Fruit fly (Drosophila melanogaster) whole organism, embryonic: ENCODE measurements around the gene CG6688.
A peak's percentile ranks its signal among the peaks of the same experiment; 100 is the strongest.

ENCODE experiments used
- Abd-B ChIP-seq: fragments of 200-800 bp; sonication (Bioruptor generic); optimal IDR thresholded peaks from 2 replicates; lab custom pipeline; 2018; ENCODE audit warnings: missing biosample characterization, mild to moderate bottlenecking, missing genetic modification characterization, moderate library complexity
- Ada2b ChIP-seq: fragments of 200-800 bp; sonication (Bioruptor generic); IDR thresholded peaks from 2 replicates; pipeline ENCODE4 v1.3.6; 2022; ENCODE audit warnings: missing biosample characterization, missing genetic modification characterization
- Aef1 ChIP-seq: fragments of 200-800 bp; sonication (Bioruptor generic); IDR thresholded peaks from 3 replicates; pipeline ENCODE4 v1.3.6; 2022; ENCODE audit warnings: missing biosample characterization, missing genetic modification characterization
- Atf6 ChIP-seq: fragments of 200-800 bp; sonication (Bioruptor generic); IDR thresholded peaks from 2 replicates; pipeline ENCODE4 v1.3.6; 2022; ENCODE audit warnings: missing biosample characterization, missing genetic modification characterization
- Bteb2 ChIP-seq: fragments of 200-800 bp; sonication (Bioruptor generic); optimal IDR thresholded peaks from 2 replicates; lab custom pipeline; 2016; ENCODE audit warnings: missing biosample characterization, missing genetic modification characterization
- CG1024 ChIP-seq: fragments of 200-800 bp; sonication (Bioruptor generic); IDR thresholded peaks from 2 replicates; pipeline ENCODE4 v1.3.6; 2022; ENCODE audit warnings: missing biosample characterization, missing genetic modification characterization
- CG10543 ChIP-seq: fragments of 200-800 bp; sonication (Bioruptor generic); optimal IDR thresholded peaks from 3 replicates; lab custom pipeline; 2017; ENCODE audit warnings: missing biosample characterization, mild to moderate bottlenecking, missing genetic modification characterization, moderate library complexity
- CG11560 ChIP-seq: fragments of 200-800 bp; sonication (Bioruptor generic); IDR thresholded peaks from 3 replicates; pipeline ENCODE4 v1.3.6; 2022; ENCODE audit warnings: missing biosample characterization, missing genetic modification characterization
- CG11696 ChIP-seq: fragments of 200-800 bp; sonication (Bioruptor generic); IDR thresholded peaks from 2 replicates; pipeline ENCODE4 v1.3.6; 2022; ENCODE audit warnings: missing biosample characterization, missing genetic modification characterization
- CG12155 ChIP-seq: fragments of 200-800 bp; sonication (Bioruptor generic); optimal IDR thresholded peaks from 3 replicates; lab custom pipeline; 2016; ENCODE audit warnings: missing biosample characterization, missing genetic modification characterization
- CG12219 ChIP-seq: fragments of 200-800 bp; sonication (Bioruptor generic); optimal IDR thresholded peaks from 3 replicates; lab custom pipeline; 2018; ENCODE audit warnings: missing biosample characterization, mild to moderate bottlenecking, missing genetic modification characterization
- CG18599 ChIP-seq: fragments of 200-800 bp; sonication (Bioruptor generic); optimal IDR thresholded peaks from 3 replicates; lab custom pipeline; 2017; ENCODE audit warnings: missing biosample characterization, missing genetic modification characterization, mild to moderate bottlenecking, moderate library complexity, missing genetic modification reagents
- CG2678 ChIP-seq: fragments of 200-800 bp; sonication (Bioruptor generic); optimal IDR thresholded peaks from 3 replicates; lab custom pipeline; 2019; ENCODE audit warnings: missing biosample characterization, mild to moderate bottlenecking, missing genetic modification characterization, moderate library complexity
- CG2712 ChIP-seq: fragments of 200-800 bp; optimal IDR thresholded peaks from 3 replicates; lab custom pipeline; 2019; ENCODE audit warnings: missing biosample characterization, mild to moderate bottlenecking, missing genetic modification characterization, moderate library complexity
- CG2875 ChIP-seq: fragments of 200-800 bp; sonication (Bioruptor generic); optimal IDR thresholded peaks from 2 replicates; lab custom pipeline; 2017; ENCODE audit warnings: missing biosample characterization, mild to moderate bottlenecking, missing genetic modification characterization, missing genetic modification reagents
- CG2889 ChIP-seq: fragments of 200-800 bp; sonication (Bioruptor generic); IDR thresholded peaks from 3 replicates; pipeline ENCODE4 v1.3.6; 2022; ENCODE audit warnings: missing biosample characterization, missing genetic modification characterization
- CG30431 ChIP-seq: fragments of 200-800 bp; sonication (Bioruptor generic); optimal IDR thresholded peaks from 2 replicates; lab custom pipeline; 2017; ENCODE audit warnings: missing biosample characterization, missing genetic modification characterization
- CG31441 ChIP-seq: fragments of 200-800 bp; sonication (Bioruptor generic); IDR thresholded peaks from 2 replicates; pipeline ENCODE4 v1.3.6; 2022; ENCODE audit warnings: missing biosample characterization, missing genetic modification characterization
- CG4820 ChIP-seq: fragments of 200-800 bp; sonication (Bioruptor generic); optimal IDR thresholded peaks from 3 replicates; lab custom pipeline; 2016; ENCODE audit warnings: missing biosample characterization, missing genetic modification characterization
- CG6175 ChIP-seq: fragments of 200-800 bp; sonication (Bioruptor generic); IDR thresholded peaks from 3 replicates; pipeline ENCODE4 v1.3.6; 2022; ENCODE audit warnings: missing biosample characterization, missing genetic modification characterization
- CG6689 ChIP-seq: fragments of 200-800 bp; sonication (Bioruptor generic); IDR thresholded peaks from 2 replicates; pipeline ENCODE4 v1.3.6; 2022; ENCODE audit warnings: missing biosample characterization, missing genetic modification characterization
- CG7928 ChIP-seq: fragments of 200-800 bp; sonication (Bioruptor generic); optimal IDR thresholded peaks from 2 replicates; lab custom pipeline; 2017; ENCODE audit warnings: missing biosample characterization, mild to moderate bottlenecking, missing genetic modification characterization
- CG8089 ChIP-seq: fragments of 200-800 bp; sonication (Bioruptor generic); optimal IDR thresholded peaks from 3 replicates; lab custom pipeline; 2016; ENCODE audit warnings: missing biosample characterization, missing genetic modification characterization
- CG8765 ChIP-seq: fragments of 200-800 bp; sonication (Bioruptor generic); IDR thresholded peaks from 2 replicates; pipeline ENCODE4 v1.3.6; 2022; ENCODE audit warnings: missing biosample characterization, missing genetic modification characterization
- CG9215 ChIP-seq: fragments of 200-800 bp; sonication (Bioruptor generic); IDR thresholded peaks from 2 replicates; pipeline ENCODE4 v1.3.6; 2022; ENCODE audit warnings: missing biosample characterization, missing genetic modification characterization
- CG9727 ChIP-seq: fragments of 200-800 bp; sonication (Bioruptor generic); optimal IDR thresholded peaks from 3 replicates; lab custom pipeline; 2017; ENCODE audit warnings: missing biosample characterization, mild to moderate bottlenecking, missing genetic modification characterization
- CTCF ChIP-seq: fragments of 200-800 bp; sonication (Bioruptor generic); optimal IDR thresholded peaks from 2 replicates; lab custom pipeline; 2017; ENCODE audit warnings: missing biosample characterization, mild to moderate bottlenecking, missing genetic modification characterization, moderate library complexity
- Dek ChIP-seq: fragments of 200-800 bp; sonication (Bioruptor generic); optimal IDR thresholded peaks from 3 replicates; lab custom pipeline; 2019; ENCODE audit warnings: missing biosample characterization, mild to moderate bottlenecking, missing genetic modification characterization, moderate library complexity
- Drgx ChIP-seq: fragments of 200-800 bp; sonication (Bioruptor generic); IDR thresholded peaks from 2 replicates; pipeline ENCODE4 v1.3.6; 2022; ENCODE audit warnings: missing biosample characterization, missing genetic modification characterization
- Ets65A ChIP-seq: fragments of 200-800 bp; sonication (Bioruptor generic); peaks from one replicate; lab custom pipeline; 2016; ENCODE audit warnings: missing biosample characterization, missing genetic modification characterization
- Gsc ChIP-seq: fragments of 200-800 bp; sonication (Bioruptor generic); IDR thresholded peaks from 2 replicates; pipeline ENCODE4 v1.3.6; 2022; ENCODE audit warnings: missing biosample characterization, missing genetic modification characterization
- Hr51 ChIP-seq, 2 experiments: fragments of 200-800 bp; sonication (Bioruptor generic); optimal IDR thresholded peaks; 2 replicates in 1 of 2; 3 replicates in 1 of 2; lab custom pipeline; 2016 to 2018; ENCODE audit warnings: missing biosample characterization in 2 of 2, missing genetic modification characterization in 2 of 2, mild to moderate bottlenecking in 1 of 2, moderate library complexity in 1 of 2
- NC2β ChIP-seq: fragments of 200-800 bp; sonication (Bioruptor generic); optimal IDR thresholded peaks from 2 replicates; lab custom pipeline; 2016; ENCODE audit warnings: missing biosample characterization, missing genetic modification characterization
- Rfx ChIP-seq: fragments of 200-800 bp; sonication (Bioruptor generic); IDR thresholded peaks from 2 replicates; pipeline ENCODE4 v1.3.6; 2022; ENCODE audit warnings: missing biosample characterization, missing genetic modification characterization
- bab2 ChIP-seq: fragments of 200-800 bp; sonication (Bioruptor generic); optimal IDR thresholded peaks from 2 replicates; lab custom pipeline; 2016; ENCODE audit warnings: missing biosample characterization, missing genetic modification characterization
- crol ChIP-seq: fragments of 200-800 bp; sonication (Bioruptor generic); IDR thresholded peaks from 2 replicates; pipeline ENCODE4 v1.3.6; 2022; ENCODE audit warnings: missing biosample characterization, missing genetic modification characterization
- cwo ChIP-seq: fragments of 200-800 bp; sonication (Bioruptor generic); optimal IDR thresholded peaks from 3 replicates; lab custom pipeline; 2017; ENCODE audit warnings: missing biosample characterization, missing genetic modification characterization, mild to moderate bottlenecking, moderate library complexity, missing genetic modification reagents
- en ChIP-seq: fragments of 200-800 bp; sonication (Bioruptor generic); optimal IDR thresholded peaks from 2 replicates; lab custom pipeline; 2016; ENCODE audit warnings: missing biosample characterization, missing genetic modification characterization
- fd96Cb ChIP-seq: fragments of 200-800 bp; sonication (Bioruptor generic); optimal IDR thresholded peaks from 2 replicates; lab custom pipeline; 2018; ENCODE audit warnings: missing biosample characterization, mild to moderate bottlenecking, missing genetic modification characterization, moderate library complexity
- gce ChIP-seq: fragments of 200-800 bp; sonication (Bioruptor generic); IDR thresholded peaks from 3 replicates; pipeline ENCODE4 v1.3.6; 2022; ENCODE audit warnings: missing biosample characterization, missing genetic modification characterization
- gcm2 ChIP-seq: fragments of 200-800 bp; sonication (Bioruptor generic); optimal IDR thresholded peaks from 2 replicates; lab custom pipeline; 2016; ENCODE audit warnings: missing biosample characterization, missing genetic modification characterization
- gsb ChIP-seq: fragments of 200-800 bp; sonication (Bioruptor generic); IDR thresholded peaks from 2 replicates; pipeline ENCODE4 v1.3.6; 2022; ENCODE audit warnings: missing biosample characterization, missing genetic modification characterization
- klu ChIP-seq: fragments of 200-800 bp; sonication (Bioruptor generic); IDR thresholded peaks from 2 replicates; pipeline ENCODE4 v1.3.6; 2022; ENCODE audit warnings: missing biosample characterization, missing genetic modification characterization
- lmd ChIP-seq: fragments of 200-800 bp; sonication (Bioruptor generic); IDR thresholded peaks from 2 replicates; pipeline ENCODE4 v1.3.6; 2022; ENCODE audit warnings: missing biosample characterization, missing genetic modification characterization
- nau ChIP-seq: fragments of 200-800 bp; sonication (Bioruptor generic); optimal IDR thresholded peaks from 3 replicates; lab custom pipeline; 2017; ENCODE audit warnings: missing biosample characterization, mild to moderate bottlenecking, missing genetic modification characterization, missing genetic modification reagents
- phol ChIP-seq: fragments of 200-800 bp; sonication (Bioruptor generic); optimal IDR thresholded peaks from 3 replicates; lab custom pipeline; 2018; ENCODE audit warnings: missing biosample characterization, mild to moderate bottlenecking, missing genetic modification characterization, moderate library complexity
- pros ChIP-seq: fragments of 200-800 bp; sonication (Bioruptor generic); optimal IDR thresholded peaks from 3 replicates; lab custom pipeline; 2019; ENCODE audit warnings: missing biosample characterization, mild to moderate bottlenecking, missing genetic modification characterization, moderate library complexity
- sens ChIP-seq: fragments of 200-800 bp; sonication (Bioruptor generic); peaks from one replicate; lab custom pipeline; 2016; ENCODE audit warnings: missing biosample characterization, missing genetic modification characterization
- seq ChIP-seq: fragments of 200-800 bp; sonication (Bioruptor generic); IDR thresholded peaks from 2 replicates; pipeline ENCODE4 v1.3.6; 2022; ENCODE audit warnings: missing biosample characterization, missing genetic modification characterization
- so ChIP-seq: fragments of 200-800 bp; sonication (Bioruptor generic); IDR thresholded peaks from 3 replicates; pipeline ENCODE4 v1.3.6; 2022; ENCODE audit warnings: missing biosample characterization, missing genetic modification characterization
- unpg ChIP-seq: fragments of 200-800 bp; sonication (Bioruptor generic); optimal IDR thresholded peaks from 3 replicates; lab custom pipeline; 2018; ENCODE audit warnings: missing biosample characterization, mild to moderate bottlenecking, missing genetic modification characterization, moderate library complexity
- vvl ChIP-seq: fragments of 200-800 bp; sonication (Bioruptor generic); IDR thresholded peaks from 2 replicates; pipeline ENCODE4 v1.3.6; 2022; ENCODE audit warnings: missing biosample characterization, missing genetic modification characterization

Gene CG6688

DNA sequence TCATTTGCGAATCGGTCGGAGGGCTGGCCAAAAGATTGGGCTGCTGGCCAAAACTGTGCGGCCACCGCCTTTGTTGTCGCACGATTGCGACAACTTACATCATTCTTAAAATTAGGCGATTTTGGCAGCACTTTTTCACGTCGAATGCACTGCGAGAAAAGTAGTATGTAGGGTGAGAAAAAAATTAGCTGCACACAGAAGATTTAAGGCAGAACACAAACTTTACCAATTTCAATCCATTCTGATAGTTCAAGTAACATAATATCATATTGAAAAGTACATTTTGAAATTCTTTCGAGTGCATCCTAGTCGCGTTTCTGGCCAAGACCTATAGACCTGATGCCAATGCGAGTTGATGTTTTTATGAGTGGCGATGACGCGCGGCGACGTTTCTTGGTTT is 16.3 kb downstream of the CG6688 start (continued):
- TF ChIP-seq CG7928 (GFP tag; lab: Kevin White, UChicago) (peak; percentile 24), CG18599 (peak; percentile 43), vvl (GFP tag; lab: Robert Waterston, UW) (peak; percentile 67; the same call in 1 of the 2 replicates), Ada2b (peak; percentile 78), Aef1 (peak; percentile 65), fd96Cb (tag; lab: Kevin White, UChicago) (peak; percentile 11), phol (tag; lab: Kevin White, UChicago) (peak; percentile 32), klu (GFP tag; lab: Robert Waterston, UW) (peak; percentile 43; the same call in 1 of the 2 replicates), cwo (GFP tag; lab: Kevin White, UChicago) (peak; percentile 44), Abd-B (GFP tag; lab: Kevin White, UChicago) (peak; percentile 19), gcm2 (no peak), Gsc (GFP tag; lab: Robert Waterston, UW) (no peak), CG8089 (GFP tag; lab: Kevin White, UChicago) (peak; percentile 1), pros (GFP tag; lab: Kevin White, UChicago) (no peak), CG11560 (peak; percentile 34; the same call in 1 of the 3 replicates), CG6175 (GFP tag; lab: Robert Waterston, UW) (peak; percentile 68; the same call in 1 of the 3 replicates), CG10543 (GFP tag; lab: Kevin White, UChicago) (peak; percentile 53), CG9215 (GFP tag; lab: Robert Waterston, UW) (peak; percentile 74), Drgx (peak; percentile 46; the same call in 1 of the 2 replicates), gce (GFP tag; lab: Robert Waterston, UW) (no peak), NC2β (GFP tag; lab: Kevin White, UChicago) (no peak), nau (GFP tag; lab: Kevin White, UChicago) (no peak), CG2875 (GFP tag; lab: Kevin White, UChicago) (no peak), gsb (GFP tag; lab: Robert Waterston, UW) (peak; percentile 53; the same call in 1 of the 2 replicates), Hr51 (GFP tag; optimal IDR thresholded peaks at IDR 0.05; lab: Kevin White, UChicago) (peak in 1 of 2 experiments; percentile 37), so (GFP tag; lab: Robert Waterston, UW) (0 out of 3 replicates have a peak, but pooled peaks have one; percentile 32), CG11696 (GFP tag; lab: Robert Waterston, UW) (0 out of 2 replicates have a peak, but pooled peaks have one; percentile 23), CG8765 (GFP tag; lab: Robert Waterston, UW) (peak; percentile 37; the same call in 1 of the 2 replicates), unpg (GFP tag; lab: Kevin White, UChicago) (peak; percentile 55), bab2 (GFP tag; lab: Kevin White, UChicago) (peak; percentile 58), CG4820 (GFP tag; lab: Kevin White, UChicago) (peak; percentile 18), Atf6 (peak; percentile 69), Rfx (GFP tag; lab: Robert Waterston, UW) (peak; percentile 86; the same call in 1 of the 2 replicates), seq (GFP tag; lab: Robert Waterston, UW) (peak; percentile 16; the same call in 1 of the 2 replicates), Ets65A (GFP tag; lab: Kevin White, UChicago) (peak; percentile 74), CG6689 (peak; percentile 58), CG9727 (GFP tag; lab: Kevin White, UChicago) (peak; percentile 38), CG12155 (peak; percentile 62), CG2889 (GFP tag; lab: Robert Waterston, UW) (0 out of 3 replicates have a peak, but pooled peaks have one; percentile 46), CG12219 (GFP tag; lab: Kevin White, UChicago) (peak; percentile 7), CG2712 (tag; lab: Kevin White, UChicago) (peak; percentile 41), lmd (GFP tag; lab: Robert Waterston, UW) (peak; percentile 94), sens (GFP tag; lab: Kevin White, UChicago) (peak; percentile 81), CG30431 (GFP tag; lab: Kevin White, UChicago) (peak; percentile 20), en (GFP tag; lab: Kevin White, UChicago) (peak; percentile 38), Bteb2 (peak; percentile 43), CG31441 (GFP tag; lab: Robert Waterston, UW) (0 out of 2 replicates have a peak, but pooled peaks have one; percentile 34), Dek (tag; lab: Kevin White, UChicago) (peak; percentile 37), CG1024 (GFP tag; lab: Robert Waterston, UW) (no peak), crol (GFP tag; lab: Robert Waterston, UW) (no peak), CG2678 (tag; lab: Kevin White, UChicago) (peak; percentile 65), CTCF (GFP tag; lab: Kevin White, UChicago) (no peak)
